Worm (Caenorhabditis elegans): ENCODE measurements around the gene F56C3.1.

ce11 chrX:1412844-1413243 lies 25.7 kb downstream of the F56C3.1 start, which contains the start of gene srh-19:
- TF ChIP-seq ama-1 (optimal IDR thresholded peaks at IDR 0.05) (no peak), snpc-4 (tag; optimal IDR thresholded peaks at IDR 0.05) (no peak), ztf-11 (tag; optimal IDR thresholded peaks at IDR 0.05) (no peak), zag-1 (tag; optimal IDR thresholded peaks at IDR 0.05) (no peak), lin-39 (tag; optimal IDR thresholded peaks at IDR 0.05) (no peak)
